Fruit fly (Drosophila melanogaster) whole organism: ENCODE results near the gene Ptpmeg.

Experiments used
- CG8478 ChIP-seq: fragments of >200 bp; optimal IDR thresholded peaks from 2 replicates; lab custom pipeline; 2018; ENCODE audit warnings: inconsistent platforms
- Dll ChIP-seq: fragments of >200 bp; optimal IDR thresholded peaks from 2 replicates; lab custom pipeline; 2017
- EcR ChIP-seq, 2 experiments: fragments of >200 bp; optimal IDR thresholded peaks; 2 replicates each; lab custom pipeline; 2017; ENCODE audit warnings: missing biosample characterization in 2 of 2, missing genetic modification characterization in 2 of 2, missing genetic modification reagents in 2 of 2
- pan ChIP-seq: fragments of >200 bp; optimal IDR thresholded peaks from 2 replicates; lab custom pipeline; 2017
- psq ChIP-seq: fragments of >200 bp; optimal IDR thresholded peaks from 2 replicates; lab custom pipeline; 2017
- usp ChIP-seq: fragments of >200 bp; optimal IDR thresholded peaks from 2 replicates; lab custom pipeline; 2017; ENCODE audit warnings: missing biosample characterization, missing genetic modification characterization, mixed read lengths

The Ptpmeg gene

DNA sequence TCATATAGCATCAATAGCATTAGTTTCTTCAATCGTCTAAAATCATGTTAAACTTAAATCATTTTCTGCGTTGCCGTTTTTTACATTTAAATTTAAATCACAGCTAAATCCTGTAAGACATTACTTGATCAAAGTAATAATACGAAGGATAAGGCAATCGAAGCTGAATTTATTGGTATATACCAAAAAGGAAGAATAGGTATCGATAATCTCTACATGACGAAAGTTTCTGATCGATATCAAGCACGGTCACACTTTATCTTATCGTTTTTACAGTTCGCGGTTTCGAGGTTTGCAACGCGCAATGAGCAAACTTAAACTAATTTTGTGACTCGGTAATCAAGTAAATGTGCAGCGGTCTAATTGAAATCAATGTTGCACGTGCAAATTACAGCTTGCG, at the start of gene Ptpmeg, which contains the start of gene Atac3:
Ptpmeg (plus strand) TSS at position 265 of the 400 bp plus-strand sequence.
Atac3 (minus strand) TSS at position 160 of the 400 bp plus-strand sequence.
- TF ChIP-seq EcR (GFP tag; optimal IDR thresholded peaks at IDR 0.05; lab: Kevin White, UChicago) (no peak), Dll (lab: Kevin White, UChicago) (no peak), pan (lab: Kevin White, UChicago) (no peak), CG8478 (no peak), usp (GFP tag; lab: Kevin White, UChicago) (no peak), psq (no peak)

DNA sequence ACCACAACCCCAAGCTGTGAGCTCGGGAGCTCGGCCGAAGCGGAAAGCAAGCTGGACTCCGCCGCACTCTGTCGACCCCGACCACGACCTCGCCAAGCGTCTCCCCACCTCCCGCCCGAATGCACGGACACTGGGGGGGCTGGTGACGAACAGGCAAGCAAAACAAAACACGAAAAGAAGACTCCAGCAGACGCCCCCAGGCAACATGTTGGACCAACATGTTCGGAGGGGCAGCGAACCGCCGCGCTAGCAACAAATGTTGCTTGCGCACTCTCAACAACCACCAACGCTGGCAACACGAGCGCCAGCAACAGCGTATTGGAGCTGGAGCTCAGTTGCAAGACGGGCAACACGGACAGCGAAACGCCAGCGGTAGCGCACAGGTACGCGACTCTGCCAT, 45.6 kb upstream of the Ptpmeg start:
- TF ChIP-seq usp (GFP tag; lab: Kevin White, UChicago) (no peak), CG8478 (no peak), EcR (GFP tag; optimal IDR thresholded peaks at IDR 0.05; lab: Kevin White, UChicago) (no peak), psq (no peak), pan (lab: Kevin White, UChicago) (no peak), Dll (lab: Kevin White, UChicago) (no peak)

- TF ChIP-seq psq (no peak), EcR (GFP tag; optimal IDR thresholded peaks at IDR 0.05; lab: Kevin White, UChicago) (peak in 1 of 2 experiments; percentile 38), usp (GFP tag; lab: Kevin White, UChicago) (no peak), CG8478 (no peak), pan (lab: Kevin White, UChicago) (no peak)
Measured at dm6 chr3L:284253-284652, 43.6 kb upstream of the Ptpmeg start.

- TF ChIP-seq EcR (GFP tag; optimal IDR thresholded peaks at IDR 0.05; lab: Kevin White, UChicago) (no peak), CG8478 (no peak), pan (lab: Kevin White, UChicago) (no peak), usp (GFP tag; lab: Kevin White, UChicago) (no peak), psq (no peak), Dll (lab: Kevin White, UChicago) (no peak)
Measured at dm6 chr3L:291583-292145, 36.2 kb upstream of the Ptpmeg start.

DNA sequence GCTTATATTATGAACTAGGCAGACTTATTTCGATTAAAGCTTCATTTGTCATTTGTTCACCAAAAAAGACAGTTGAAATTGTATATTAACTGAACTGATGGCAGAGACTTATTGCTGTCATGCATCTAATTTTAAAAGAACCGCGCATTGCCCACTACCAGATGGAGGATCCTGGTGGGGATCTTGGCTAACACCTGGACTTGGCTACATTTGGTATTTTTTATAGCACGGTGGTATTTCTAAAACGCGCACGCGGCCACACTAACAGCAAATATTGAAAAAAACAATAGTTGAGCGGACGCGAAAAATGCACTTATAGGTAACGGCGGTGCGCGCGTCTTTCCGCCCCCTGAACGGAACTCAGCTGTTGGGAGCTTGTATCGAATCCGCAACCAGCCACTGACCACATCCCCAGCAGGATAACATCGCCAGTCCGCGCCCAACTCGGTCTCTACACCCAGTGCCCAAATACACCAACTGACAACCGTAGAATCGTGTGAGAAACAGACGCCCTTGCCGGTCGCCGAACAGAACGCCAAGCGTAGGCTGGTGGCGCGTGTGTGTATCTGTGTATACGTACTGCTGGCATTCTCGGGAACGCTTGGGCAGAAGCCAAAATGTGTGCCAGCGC, 35.6 kb upstream of the Ptpmeg start:
- no peak for TF ChIP-seq usp (GFP tag; lab: Kevin White, UChicago)
- no peak for TF ChIP-seq Dll (lab: Kevin White, UChicago)
- no peak for TF ChIP-seq CG8478
- no peak for TF ChIP-seq psq
- no peak for TF ChIP-seq EcR (GFP tag; optimal IDR thresholded peaks at IDR 0.05; lab: Kevin White, UChicago)
- TF ChIP-seq pan (lab: Kevin White, UChicago): no peak

DNA sequence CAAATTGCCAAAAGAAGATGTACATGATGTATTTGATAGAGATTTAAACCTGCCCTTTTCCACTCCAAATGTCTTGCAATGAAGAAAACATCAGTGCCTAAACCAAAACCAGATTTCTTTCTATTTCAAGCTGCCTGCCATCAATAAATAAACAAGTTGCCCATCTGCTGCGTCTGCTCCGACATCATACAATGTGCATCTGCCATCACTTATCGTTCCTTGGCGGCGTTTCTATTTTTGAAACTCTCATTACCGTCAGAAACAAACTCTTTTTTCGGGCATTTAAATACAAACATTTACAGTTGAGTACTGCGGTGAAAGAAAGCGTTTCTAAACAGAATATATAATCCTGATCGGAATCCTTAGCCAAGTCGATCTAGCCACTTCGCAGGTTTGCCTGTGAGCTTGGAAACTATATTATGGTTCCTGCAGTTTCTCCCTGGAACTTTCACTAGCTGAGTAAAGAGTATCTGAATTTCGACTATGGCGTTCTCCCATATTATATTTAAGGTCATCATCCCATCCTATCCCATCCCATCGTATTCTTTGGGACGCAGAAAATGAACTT, 33.0 kb upstream of the Ptpmeg start:
- no peak for TF ChIP-seq EcR (GFP tag; optimal IDR thresholded peaks at IDR 0.05; lab: Kevin White, UChicago)
- TF ChIP-seq pan (lab: Kevin White, UChicago): no peak
- no peak for TF ChIP-seq usp (GFP tag; lab: Kevin White, UChicago)
- TF ChIP-seq CG8478: no peak
- TF ChIP-seq Dll (lab: Kevin White, UChicago): no peak
- no peak for TF ChIP-seq psq

dm6 chr3L:297240-297639, 30.7 kb upstream of the Ptpmeg start:
- TF ChIP-seq Dll (lab: Kevin White, UChicago) (no peak), pan (lab: Kevin White, UChicago) (no peak)

- TF ChIP-seq usp (GFP tag; lab: Kevin White, UChicago) (no peak), pan (lab: Kevin White, UChicago) (no peak), EcR (GFP tag; optimal IDR thresholded peaks at IDR 0.05; lab: Kevin White, UChicago) (no peak), CG8478 (no peak), Dll (lab: Kevin White, UChicago) (no peak), psq (no peak)
Measured at dm6 chr3L:298459-298858, 29.4 kb upstream of the Ptpmeg start.

- TF ChIP-seq EcR (GFP tag; optimal IDR thresholded peaks at IDR 0.05; lab: Kevin White, UChicago) (no peak), usp (GFP tag; lab: Kevin White, UChicago) (no peak), psq (no peak), CG8478 (no peak), Dll (lab: Kevin White, UChicago) (no peak), pan (lab: Kevin White, UChicago) (no peak)
Measured at dm6 chr3L:299952-300605, 27.8 kb upstream of the Ptpmeg start.

DNA sequence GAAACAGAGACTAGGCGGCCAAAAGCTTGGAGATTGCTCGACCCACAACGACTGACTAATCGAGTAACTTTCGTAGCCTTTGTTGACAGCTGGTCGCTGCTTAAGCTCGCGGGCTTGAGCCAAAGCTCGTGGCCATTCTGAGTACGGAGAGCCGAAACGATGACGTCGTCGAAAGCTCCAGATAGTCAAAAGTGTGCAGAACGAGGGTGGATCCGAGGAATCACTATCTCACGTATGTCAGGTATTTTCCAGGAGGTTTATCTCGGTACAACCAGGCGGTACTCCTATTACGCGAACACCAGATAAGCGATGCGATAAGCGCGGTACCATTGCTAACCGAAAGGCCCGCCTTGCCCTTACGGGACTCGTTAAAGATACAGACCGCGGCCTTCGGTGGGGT, 16.3 kb upstream of the Ptpmeg start:
- TF ChIP-seq Dll (lab: Kevin White, UChicago) (no peak), pan (lab: Kevin White, UChicago) (no peak), usp (GFP tag; lab: Kevin White, UChicago) (no peak), CG8478 (no peak), EcR (GFP tag; optimal IDR thresholded peaks at IDR 0.05; lab: Kevin White, UChicago) (no peak), psq (no peak)

DNA sequence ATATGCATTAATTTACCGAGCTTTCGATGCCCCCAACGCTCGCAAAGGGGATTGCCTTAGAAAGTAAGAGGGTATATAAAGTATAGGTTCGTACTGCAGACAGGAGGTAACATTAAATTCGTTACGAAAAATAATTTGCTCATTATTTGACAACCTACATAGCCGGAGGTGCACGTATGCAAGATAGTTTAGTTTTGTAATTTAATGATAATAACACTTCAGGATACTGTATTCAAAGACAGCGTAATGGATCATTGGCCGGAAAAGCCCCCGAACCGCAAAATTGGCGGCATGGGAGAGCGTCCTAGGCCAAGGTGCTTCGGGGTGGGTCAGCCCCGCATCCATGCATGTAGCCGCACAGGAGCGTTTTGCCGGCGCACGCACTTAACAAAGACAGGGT, 15.6 kb upstream of the Ptpmeg start:
- TF ChIP-seq EcR (GFP tag; optimal IDR thresholded peaks at IDR 0.05; lab: Kevin White, UChicago) (no peak), Dll (lab: Kevin White, UChicago) (no peak), pan (lab: Kevin White, UChicago) (no peak), usp (GFP tag; lab: Kevin White, UChicago) (no peak), CG8478 (no peak), psq (no peak)

dm6 chr3L:315140-315539, 12.8 kb upstream of the Ptpmeg start:
- no peak for TF ChIP-seq EcR (GFP tag; optimal IDR thresholded peaks at IDR 0.05; lab: Kevin White, UChicago)
- no peak for TF ChIP-seq psq
- TF ChIP-seq usp (GFP tag; lab: Kevin White, UChicago): no peak
- no peak for TF ChIP-seq pan (lab: Kevin White, UChicago)
- TF ChIP-seq Dll (lab: Kevin White, UChicago): no peak
- TF ChIP-seq CG8478: no peak
